Worm (Caenorhabditis elegans) whole organism, mixed stage, embryonic: ENCODE data around the gene B0244.16.

Experiments used
- M03D4.4 ChIP-seq: sonication (generic microtip); optimal IDR thresholded peaks from 2 replicates; lab custom pipeline; 2017; ENCODE audit warnings: mild to moderate bottlenecking, missing genetic modification characterization, missing compliant biosample characterization
- bed-3 ChIP-seq: fragments of 200-800 bp; sonication (Bioruptor generic); optimal IDR thresholded peaks from 3 replicates; lab custom pipeline; 2018; ENCODE audit warnings: mild to moderate bottlenecking, missing genetic modification characterization, moderate library complexity, missing compliant biosample characterization
- blmp-1 ChIP-seq: fragments of 150-350 bp; optimal IDR thresholded peaks from 2 replicates; lab custom pipeline; 2014; ENCODE audit warnings: missing biosample characterization, missing genetic modification characterization
- ceh-39 ChIP-seq: fragments of 150-350 bp; optimal IDR thresholded peaks from 2 replicates; lab custom pipeline; 2014; ENCODE audit warnings: missing biosample characterization, missing genetic modification characterization
- ceh-43 ChIP-seq: fragments of 200-800 bp; sonication (Bioruptor generic); optimal IDR thresholded peaks from 2 replicates; lab custom pipeline; 2018; ENCODE audit warnings: mild to moderate bottlenecking, missing genetic modification characterization, moderate library complexity, missing compliant biosample characterization
- ceh-83 ChIP-seq: fragments of 200-800 bp; sonication (Bioruptor generic); optimal IDR thresholded peaks from 2 replicates; lab custom pipeline; 2018; ENCODE audit warnings: mild to moderate bottlenecking, missing genetic modification characterization, missing compliant biosample characterization
- ces-1 ChIP-seq: fragments of 150-350 bp; optimal IDR thresholded peaks from 2 replicates; lab custom pipeline; 2014; ENCODE audit warnings: missing biosample characterization, missing genetic modification reagents, missing genetic modification characterization
- cnd-1 ChIP-seq: fragments of 200-800 bp; sonication (Bioruptor generic); optimal IDR thresholded peaks from 2 replicates; lab custom pipeline; 2018; ENCODE audit warnings: mild to moderate bottlenecking, missing genetic modification characterization, missing compliant biosample characterization
- drap-1 ChIP-seq: fragments of 200-800 bp; sonication (Bioruptor generic); optimal IDR thresholded peaks from 3 replicates; lab custom pipeline; 2018; ENCODE audit warnings: mild to moderate bottlenecking, missing genetic modification characterization, missing compliant biosample characterization
- elt-1 ChIP-seq: sonication (generic microtip); optimal IDR thresholded peaks from 2 replicates; lab custom pipeline; 2017; ENCODE audit warnings: missing genetic modification characterization, mild to moderate bottlenecking, missing compliant biosample characterization, antibody characterized with exemption, moderate library complexity, borderline replicate concordance; ENCODE audit not compliant: insufficient read depth
- elt-3 ChIP-seq: fragments of 150-350 bp; optimal IDR thresholded peaks from 2 replicates; lab custom pipeline; 2014; ENCODE audit warnings: missing biosample characterization, missing genetic modification characterization
- flh-1 ChIP-seq: fragments of 200-800 bp; sonication (Bioruptor generic); optimal IDR thresholded peaks from 2 replicates; lab custom pipeline; 2018; ENCODE audit warnings: mild to moderate bottlenecking, missing genetic modification characterization, moderate library complexity, missing compliant biosample characterization
- ham-2 ChIP-seq: fragments of 200-800 bp; sonication (Bioruptor generic); optimal IDR thresholded peaks from 2 replicates; lab custom pipeline; 2018; ENCODE audit warnings: mild to moderate bottlenecking, missing genetic modification characterization, missing compliant biosample characterization
- hlh-1 ChIP-seq: fragments of 150-350 bp; optimal IDR thresholded peaks from 2 replicates; lab custom pipeline; 2014; ENCODE audit warnings: missing biosample characterization, missing genetic modification reagents, missing genetic modification characterization
- lin-13 ChIP-seq: fragments of 150-350 bp; optimal IDR thresholded peaks from 2 replicates; lab custom pipeline; 2014; ENCODE audit warnings: missing biosample characterization, missing genetic modification characterization
- lin-32 ChIP-seq: fragments of 200-800 bp; sonication (Bioruptor generic); optimal IDR thresholded peaks from 2 replicates; lab custom pipeline; 2018; ENCODE audit warnings: mild to moderate bottlenecking, missing genetic modification characterization, missing compliant biosample characterization
- lsy-2 ChIP-seq: fragments of 150-350 bp; optimal IDR thresholded peaks from 2 replicates; lab custom pipeline; 2014; ENCODE audit warnings: missing biosample characterization, missing genetic modification characterization
- mab-5 ChIP-seq: fragments of 150-350 bp; optimal IDR thresholded peaks from 2 replicates; lab custom pipeline; 2014; ENCODE audit warnings: missing biosample characterization, missing genetic modification characterization
- mep-1 ChIP-seq: fragments of 150-350 bp; optimal IDR thresholded peaks from 2 replicates; lab custom pipeline; 2017; ENCODE audit warnings: missing biosample characterization, missing genetic modification reagents, missing genetic modification characterization, inconsistent platforms
- mls-2 ChIP-seq: sonication (generic microtip); optimal IDR thresholded peaks from 2 replicates; lab custom pipeline; 2016; ENCODE audit warnings: mild to moderate bottlenecking, missing genetic modification characterization, moderate library complexity, missing compliant biosample characterization
- nhr-12 ChIP-seq: fragments of 150-350 bp; optimal IDR thresholded peaks from 2 replicates; lab custom pipeline; 2014; ENCODE audit warnings: missing biosample characterization, missing genetic modification characterization
- nhr-2 ChIP-seq: fragments of 150-350 bp; optimal IDR thresholded peaks from 2 replicates; lab custom pipeline; 2014; ENCODE audit warnings: missing biosample characterization, missing genetic modification characterization
- nhr-237 ChIP-seq: fragments of 150-350 bp; optimal IDR thresholded peaks from 2 replicates; lab custom pipeline; 2014; ENCODE audit warnings: missing biosample characterization, missing genetic modification characterization
- nhr-28 ChIP-seq: fragments of 150-350 bp; optimal IDR thresholded peaks from 2 replicates; lab custom pipeline; 2014; ENCODE audit warnings: missing biosample characterization, missing genetic modification characterization
- nhr-76 ChIP-seq: sonication (generic microtip); optimal IDR thresholded peaks from 2 replicates; lab custom pipeline; 2017; ENCODE audit warnings: missing biosample characterization, missing genetic modification characterization
- pha-4 ChIP-seq: fragments of 150-350 bp; optimal IDR thresholded peaks from 2 replicates; lab custom pipeline; 2018; ENCODE audit warnings: missing biosample characterization, missing genetic modification reagents, missing genetic modification characterization
- sem-2 ChIP-seq: fragments of 200-800 bp; sonication (Bioruptor generic); optimal IDR thresholded peaks from 2 replicates; lab custom pipeline; 2018; ENCODE audit warnings: mild to moderate bottlenecking, missing genetic modification characterization, missing compliant biosample characterization
- snpc-4 ChIP-seq: fragments of 150-350 bp; optimal IDR thresholded peaks from 2 replicates; lab custom pipeline; 2014; ENCODE audit warnings: missing biosample characterization, missing genetic modification characterization
- sptf-1 ChIP-seq: sonication (generic microtip); optimal IDR thresholded peaks from 2 replicates; lab custom pipeline; 2017; ENCODE audit warnings: mild to moderate bottlenecking, missing genetic modification characterization, moderate library complexity, missing compliant biosample characterization
- tbx-8 ChIP-seq: fragments of 200-800 bp; sonication (Bioruptor generic); optimal IDR thresholded peaks from 2 replicates; lab custom pipeline; 2018; ENCODE audit warnings: mild to moderate bottlenecking, missing genetic modification characterization, moderate library complexity, missing compliant biosample characterization
- unc-39 ChIP-seq: fragments of 150-350 bp; optimal IDR thresholded peaks from 2 replicates; lab custom pipeline; 2014; ENCODE audit warnings: missing biosample characterization, missing genetic modification characterization
- unc-62 ChIP-seq: fragments of 150-350 bp; optimal IDR thresholded peaks from 2 replicates; lab custom pipeline; 2014; ENCODE audit warnings: missing biosample characterization, missing genetic modification reagents, missing genetic modification characterization
- zip-8 ChIP-seq: fragments of 150-350 bp; optimal IDR thresholded peaks from 2 replicates; lab custom pipeline; 2014; ENCODE audit warnings: missing biosample characterization, missing genetic modification characterization
- ztf-11 ChIP-seq: fragments of 150-350 bp; optimal IDR thresholded peaks from 2 replicates; lab custom pipeline; 2014; ENCODE audit warnings: missing biosample characterization, missing genetic modification characterization

B0244.16 gene

ce11 chrIII:5740666-5741065, at the start of gene B0244.16:
TSS of gene B0244.16 (plus strand) at chrIII:5740966.
- TF ChIP-seq ceh-43 (GFP tag; lab: Kevin White, UChicago) (no peak), tbx-8 (GFP tag; lab: Kevin White, UChicago) (no peak), ztf-11 (tag; lab: Kevin White, UChicago) (no peak), ceh-83 (GFP tag; lab: Kevin White, UChicago) (no peak), zip-8 (no peak), hlh-1 (tag; lab: Kevin White, UChicago) (no peak), flh-1 (GFP tag; lab: Kevin White, UChicago) (no peak), unc-62 (no peak), ces-1 (no peak), nhr-28 (tag; lab: Kevin White, UChicago) (no peak)

ce11 chrIII:5691826-5692225, 48.9 kb upstream of the B0244.16 start:
- TF ChIP-seq nhr-12 (tag; lab: Kevin White, UChicago) (no peak), ces-1 (no peak), nhr-237 (tag; lab: Kevin White, UChicago) (no peak), mep-1 (tag; lab: Kevin White, UChicago) (no peak), mab-5 (tag; lab: Kevin White, UChicago) (no peak), ham-2 (no peak), sptf-1 (tag; lab: Kevin White, UChicago) (no peak), snpc-4 (tag; lab: Kevin White, UChicago) (no peak)

DNA sequence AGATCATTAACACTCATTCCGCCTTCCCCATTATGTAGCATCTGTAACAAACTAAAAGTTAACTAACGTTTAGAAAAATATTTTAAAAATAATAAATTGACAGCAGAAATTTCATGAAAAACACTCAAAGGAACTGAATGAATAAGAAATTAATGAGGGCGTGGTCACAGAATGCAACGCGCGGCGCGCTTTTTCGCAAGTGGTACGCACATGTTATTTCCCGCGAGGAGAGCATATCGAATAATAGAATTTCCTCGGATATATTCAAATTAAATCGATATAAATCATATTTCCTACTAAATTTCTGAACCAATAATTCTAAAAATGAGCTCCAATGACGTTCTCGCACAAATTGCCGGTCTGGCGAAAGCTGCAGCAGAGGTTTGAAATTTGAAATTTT, 48.1 kb upstream of the B0244.16 start, which contains the start of the genes abi-1 and arle-14:
Gene abi-1 (minus strand): TSS at position 51 of the 400 bp plus-strand sequence.
Gene arle-14 (plus strand): TSS at position 217 of the 400 bp plus-strand sequence.
- TF ChIP-seq ztf-11 (tag; lab: Kevin White, UChicago) (no peak), sptf-1 (tag; lab: Kevin White, UChicago) (peak; percentile 19), ces-1 (peak; percentile 76), lin-32 (no peak), mep-1 (tag; lab: Kevin White, UChicago) (peak; percentile 31), nhr-76 (no peak), drap-1 (GFP tag; lab: Kevin White, UChicago) (no peak), unc-39 (tag; lab: Kevin White, UChicago) (no peak), lsy-2 (tag; lab: Kevin White, UChicago) (peak; percentile 10), ceh-43 (GFP tag; lab: Kevin White, UChicago) (no peak)

- no peak for TF ChIP-seq lin-32
- no peak for TF ChIP-seq nhr-2 (tag; lab: Kevin White, UChicago)
- no peak for TF ChIP-seq flh-1 (GFP tag; lab: Kevin White, UChicago)
- TF ChIP-seq pha-4 (tag; lab: Kevin White, UChicago): no peak
- no peak for TF ChIP-seq ztf-11 (tag; lab: Kevin White, UChicago)
- no peak for TF ChIP-seq elt-1
- no peak for TF ChIP-seq lsy-2 (tag; lab: Kevin White, UChicago)
- TF ChIP-seq elt-3 (tag; lab: Kevin White, UChicago): no peak
- TF ChIP-seq mab-5 (tag; lab: Kevin White, UChicago): no peak
- no peak for TF ChIP-seq ceh-43 (GFP tag; lab: Kevin White, UChicago)
- no peak for TF ChIP-seq unc-39 (tag; lab: Kevin White, UChicago)
- TF ChIP-seq drap-1 (GFP tag; lab: Kevin White, UChicago): no peak
- no peak for TF ChIP-seq M03D4.4
- TF ChIP-seq lin-13 (tag; lab: Kevin White, UChicago): no peak
- TF ChIP-seq unc-62: no peak
- TF ChIP-seq sptf-1 (tag; lab: Kevin White, UChicago): no peak
- TF ChIP-seq nhr-28 (tag; lab: Kevin White, UChicago): no peak
- TF ChIP-seq nhr-12 (tag; lab: Kevin White, UChicago): no peak
- no peak for TF ChIP-seq bed-3 (GFP tag; lab: Kevin White, UChicago)
- no peak for TF ChIP-seq mls-2 (tag; lab: Kevin White, UChicago)
- TF ChIP-seq, all 35 proteins: peak for 0
Observed at ce11 chrIII:5693736-5694135, 47.0 kb upstream of the B0244.16 start, which contains the start of gene B0336.13. TSS of gene B0336.13 (plus strand) at chrIII:5694036.

ce11 chrIII:5697266-5697665, 43.5 kb upstream of the B0244.16 start, which contains the start of gene B0336.7:
TSS of gene B0336.7 (minus strand) at chrIII:5697366.
- TF ChIP-seq nhr-76: no peak
- TF ChIP-seq snpc-4 (tag; lab: Kevin White, UChicago): no peak
- TF ChIP-seq ceh-39 (tag; lab: Kevin White, UChicago): no peak
- TF ChIP-seq blmp-1 (tag; lab: Kevin White, UChicago): no peak
- TF ChIP-seq mls-2 (tag; lab: Kevin White, UChicago): no peak
- TF ChIP-seq ztf-11 (tag; lab: Kevin White, UChicago): no peak
- no peak for TF ChIP-seq tbx-8 (GFP tag; lab: Kevin White, UChicago)
- TF ChIP-seq unc-39 (tag; lab: Kevin White, UChicago): no peak
- TF ChIP-seq ham-2: no peak
- TF ChIP-seq cnd-1 (tag; lab: Kevin White, UChicago): no peak
- TF ChIP-seq nhr-28 (tag; lab: Kevin White, UChicago): no peak
- TF ChIP-seq ceh-83 (GFP tag; lab: Kevin White, UChicago): no peak
- no peak for TF ChIP-seq unc-62
- no peak for TF ChIP-seq elt-3 (tag; lab: Kevin White, UChicago)
- TF ChIP-seq bed-3 (GFP tag; lab: Kevin White, UChicago): no peak
- no peak for TF ChIP-seq sem-2 (GFP tag; lab: Kevin White, UChicago)
